Fruit fly (Drosophila melanogaster) whole organism, embryonic: ENCODE measurements around the gene CG17230.

Experiments
- B-H2 ChIP-seq: fragments of 200-800 bp; sonication (Bioruptor generic); optimal IDR thresholded peaks from 2 replicates; lab custom pipeline; 2018; ENCODE audit warnings: missing biosample characterization, mild to moderate bottlenecking, missing genetic modification characterization
- CG11398 ChIP-seq: fragments of 200-800 bp; sonication (Bioruptor generic); optimal IDR thresholded peaks from 2 replicates; lab custom pipeline; 2016; ENCODE audit warnings: missing biosample characterization, missing genetic modification characterization
- CG13624 ChIP-seq: fragments of 200-800 bp; sonication (Bioruptor generic); optimal IDR thresholded peaks from 2 replicates; lab custom pipeline; 2016; ENCODE audit warnings: missing biosample characterization, missing genetic modification characterization
- CG13775 ChIP-seq: fragments of 200-800 bp; sonication (Bioruptor generic); optimal IDR thresholded peaks from 3 replicates; lab custom pipeline; 2017; ENCODE audit warnings: missing biosample characterization, mild to moderate bottlenecking, missing genetic modification characterization
- CG14050 ChIP-seq: fragments of 200-800 bp; sonication (Bioruptor generic); IDR thresholded peaks from 3 replicates; pipeline ENCODE4 v1.3.6; 2022; ENCODE audit warnings: missing biosample characterization, missing genetic modification characterization
- CG14860 ChIP-seq: fragments of 200-800 bp; sonication (Bioruptor generic); IDR thresholded peaks from 3 replicates; pipeline ENCODE4 v1.3.6; 2022; ENCODE audit warnings: missing biosample characterization, missing genetic modification characterization; ENCODE audit not compliant: partially characterized antibody
- CG14965 ChIP-seq: fragments of 200-800 bp; sonication (Bioruptor generic); optimal IDR thresholded peaks from 2 replicates; lab custom pipeline; 2016; ENCODE audit warnings: missing biosample characterization, missing genetic modification characterization, borderline replicate concordance
- CG15514 ChIP-seq: fragments of 200-800 bp; sonication (Bioruptor generic); optimal IDR thresholded peaks from 3 replicates; lab custom pipeline; 2017; ENCODE audit warnings: missing biosample characterization, missing genetic modification characterization, mild to moderate bottlenecking, moderate library complexity, missing genetic modification reagents
- CG17328 ChIP-seq: fragments of 200-800 bp; sonication (Bioruptor generic); IDR thresholded peaks from 2 replicates; pipeline ENCODE4 v1.3.6; 2022; ENCODE audit warnings: missing biosample characterization, missing genetic modification characterization
- CG18262 ChIP-seq: fragments of 200-800 bp; optimal IDR thresholded peaks from 3 replicates; lab custom pipeline; 2019; ENCODE audit warnings: missing biosample characterization, mild to moderate bottlenecking, missing genetic modification characterization, moderate library complexity
- CG31388 ChIP-seq: fragments of 200-800 bp; sonication (Bioruptor generic); optimal IDR thresholded peaks from 2 replicates; lab custom pipeline; 2016; ENCODE audit warnings: missing biosample characterization, missing genetic modification characterization
- CG4404 ChIP-seq: fragments of 200-800 bp; sonication (Bioruptor generic); IDR thresholded peaks from 2 replicates; pipeline ENCODE4 v1.3.6; 2022; ENCODE audit warnings: missing biosample characterization, missing genetic modification characterization
- CG6689 ChIP-seq: fragments of 200-800 bp; sonication (Bioruptor generic); IDR thresholded peaks from 2 replicates; pipeline ENCODE4 v1.3.6; 2022; ENCODE audit warnings: missing biosample characterization, missing genetic modification characterization
- CG7987 ChIP-seq: fragments of 200-800 bp; sonication (Bioruptor generic); optimal IDR thresholded peaks from 2 replicates; lab custom pipeline; 2018; ENCODE audit warnings: missing biosample characterization, mild to moderate bottlenecking, missing genetic modification characterization, moderate library complexity
- Dip2 ChIP-seq: fragments of 200-800 bp; sonication (Bioruptor generic); IDR thresholded peaks from 2 replicates; pipeline ENCODE4 v1.3.6; 2022; ENCODE audit warnings: missing biosample characterization, missing genetic modification characterization
- E2f2 ChIP-seq: fragments of 200-800 bp; sonication (Bioruptor generic); IDR thresholded peaks from 2 replicates; pipeline ENCODE4 v1.3.6; 2022; ENCODE audit warnings: missing biosample characterization, missing genetic modification characterization
- HLH3B ChIP-seq: fragments of 200-800 bp; sonication (Bioruptor generic); IDR thresholded peaks from 2 replicates; pipeline ENCODE4 v1.3.6; 2022; ENCODE audit warnings: missing biosample characterization, missing genetic modification characterization
- Hr39 ChIP-seq: fragments of >200 bp; optimal IDR thresholded peaks from 2 replicates; lab custom pipeline; 2017
- Mad ChIP-seq: fragments of 200-800 bp; sonication (Bioruptor generic); optimal IDR thresholded peaks from 2 replicates; lab custom pipeline; 2016; ENCODE audit warnings: missing biosample characterization, missing genetic modification characterization
- Opbp ChIP-seq: fragments of 200-800 bp; sonication (Bioruptor generic); IDR thresholded peaks from 3 replicates; pipeline ENCODE4 v1.3.6; 2022; ENCODE audit warnings: missing biosample characterization, missing genetic modification characterization; ENCODE audit not compliant: partially characterized antibody
- Sox100B ChIP-seq: fragments of 200-800 bp; sonication (Bioruptor generic); optimal IDR thresholded peaks from 3 replicates; lab custom pipeline; 2018; ENCODE audit warnings: missing biosample characterization, mild to moderate bottlenecking, missing genetic modification characterization
- btn ChIP-seq: fragments of 200-800 bp; sonication (Bioruptor generic); optimal IDR thresholded peaks from 2 replicates; lab custom pipeline; 2016; ENCODE audit warnings: missing biosample characterization, missing genetic modification characterization
- cato ChIP-seq: fragments of 200-800 bp; sonication (Bioruptor generic); optimal IDR thresholded peaks from 2 replicates; lab custom pipeline; 2016; ENCODE audit warnings: missing biosample characterization, missing genetic modification characterization, borderline replicate concordance
- chinmo ChIP-seq: fragments of 200-800 bp; sonication (Bioruptor generic); IDR thresholded peaks from 4 replicates; pipeline ENCODE4 v1.3.6; 2022; ENCODE audit warnings: missing biosample characterization, missing genetic modification characterization; ENCODE audit not compliant: partially characterized antibody
- cwo ChIP-seq: fragments of 200-800 bp; sonication (Bioruptor generic); optimal IDR thresholded peaks from 3 replicates; lab custom pipeline; 2017; ENCODE audit warnings: missing biosample characterization, missing genetic modification characterization, mild to moderate bottlenecking, moderate library complexity, missing genetic modification reagents
- dysf ChIP-seq: fragments of 200-800 bp; sonication (Bioruptor generic); IDR thresholded peaks from 3 replicates; pipeline ENCODE4 v1.3.6; 2022; ENCODE audit warnings: missing biosample characterization, missing genetic modification characterization
- exex ChIP-seq: fragments of 200-800 bp; sonication (Bioruptor generic); optimal IDR thresholded peaks from 4 replicates; lab custom pipeline; 2018; ENCODE audit warnings: missing biosample characterization, mild to moderate bottlenecking, missing genetic modification characterization, moderate library complexity
- fd102C ChIP-seq: fragments of 200-800 bp; sonication (Bioruptor generic); optimal IDR thresholded peaks from 2 replicates; lab custom pipeline; 2018; ENCODE audit warnings: missing biosample characterization, mild to moderate bottlenecking, missing genetic modification characterization, moderate library complexity
- fu2 ChIP-seq: fragments of 200-800 bp; sonication (Bioruptor generic); optimal IDR thresholded peaks from 2 replicates; lab custom pipeline; 2016; ENCODE audit warnings: missing biosample characterization, missing genetic modification characterization
- grau ChIP-seq: fragments of 200-800 bp; optimal IDR thresholded peaks from 3 replicates; lab custom pipeline; 2019; ENCODE audit warnings: missing biosample characterization, mild to moderate bottlenecking, missing genetic modification characterization, moderate library complexity
- gt ChIP-seq: fragments of 200-800 bp; sonication (Bioruptor generic); IDR thresholded peaks from 2 replicates; pipeline ENCODE4 v1.3.6; 2022; ENCODE audit warnings: missing biosample characterization, missing genetic modification characterization
- hbn ChIP-seq: fragments of 200-800 bp; sonication (Bioruptor generic); IDR thresholded peaks from 2 replicates; pipeline ENCODE4 v1.3.6; 2022; ENCODE audit warnings: missing biosample characterization, missing genetic modification characterization; ENCODE audit not compliant: partially characterized antibody
- insv ChIP-seq, 2 experiments: fragments of 200-800 bp; sonication (Bioruptor generic); optimal IDR thresholded peaks; 3 replicates each; lab custom pipeline; 2016 to 2018; ENCODE audit warnings: missing biosample characterization in 2 of 2, missing genetic modification characterization in 2 of 2
- kah ChIP-seq: fragments of 200-800 bp; sonication (Bioruptor generic); optimal IDR thresholded peaks from 2 replicates; lab custom pipeline; 2018; ENCODE audit warnings: missing biosample characterization, mild to moderate bottlenecking, missing genetic modification characterization
- kni ChIP-seq: fragments of 200-800 bp; sonication (Bioruptor generic); optimal IDR thresholded peaks from 3 replicates; lab custom pipeline; 2017; ENCODE audit warnings: mild to moderate bottlenecking, missing biosample characterization, missing genetic modification reagents, missing genetic modification characterization
- lab ChIP-seq: fragments of 200-800 bp; sonication (Bioruptor generic); optimal IDR thresholded peaks from 3 replicates; lab custom pipeline; 2017; ENCODE audit warnings: missing biosample characterization, missing genetic modification characterization, mild to moderate bottlenecking, moderate library complexity, missing genetic modification reagents
- pb ChIP-seq: fragments of 200-800 bp; sonication (Bioruptor generic); optimal IDR thresholded peaks from 3 replicates; lab custom pipeline; 2016; ENCODE audit warnings: missing biosample characterization, missing genetic modification characterization
- pho ChIP-seq: fragments of 200-800 bp; sonication (Bioruptor generic); optimal IDR thresholded peaks from 2 replicates; lab custom pipeline; 2016; ENCODE audit warnings: missing biosample characterization, missing genetic modification characterization
- psq ChIP-seq: fragments of 200-800 bp; sonication (Bioruptor generic); optimal IDR thresholded peaks from 2 replicates; lab custom pipeline; 2017; ENCODE audit warnings: missing biosample characterization, missing genetic modification characterization
- pum ChIP-seq: fragments of 200-800 bp; sonication (Bioruptor generic); optimal IDR thresholded peaks from 2 replicates; lab custom pipeline; 2016; ENCODE audit warnings: missing biosample characterization, missing genetic modification characterization
- salm ChIP-seq: fragments of 200-800 bp; sonication (Bioruptor generic); optimal IDR thresholded peaks from 2 replicates; lab custom pipeline; 2018; ENCODE audit warnings: missing biosample characterization, mild to moderate bottlenecking, missing genetic modification characterization
- seq ChIP-seq: fragments of 200-800 bp; sonication (Bioruptor generic); IDR thresholded peaks from 2 replicates; pipeline ENCODE4 v1.3.6; 2022; ENCODE audit warnings: missing biosample characterization, missing genetic modification characterization
- slbo ChIP-seq: fragments of 200-800 bp; sonication (Bioruptor generic); IDR thresholded peaks from 2 replicates; pipeline ENCODE4 v1.3.6; 2022; ENCODE audit warnings: missing biosample characterization, missing genetic modification characterization
- sna ChIP-seq: fragments of 200-800 bp; sonication (Bioruptor generic); IDR thresholded peaks from 2 replicates; pipeline ENCODE4 v1.3.6; 2022; ENCODE audit warnings: missing biosample characterization, missing genetic modification characterization; ENCODE audit not compliant: partially characterized antibody
- sqz ChIP-seq: fragments of 200-800 bp; sonication (Bioruptor generic); optimal IDR thresholded peaks from 3 replicates; lab custom pipeline; 2018; ENCODE audit warnings: missing biosample characterization, mild to moderate bottlenecking, missing genetic modification characterization
- sr ChIP-seq: fragments of 200-800 bp; sonication (Bioruptor generic); IDR thresholded peaks from 3 replicates; pipeline ENCODE4 v1.3.6; 2022; ENCODE audit warnings: missing biosample characterization, missing genetic modification characterization
- toy ChIP-seq: fragments of 200-800 bp; sonication (Bioruptor generic); IDR thresholded peaks from 2 replicates; pipeline ENCODE4 v1.3.6; 2022; ENCODE audit warnings: missing biosample characterization, missing genetic modification characterization
- wek ChIP-seq: fragments of 200-800 bp; sonication (Bioruptor generic); optimal IDR thresholded peaks from 3 replicates; lab custom pipeline; 2018; ENCODE audit warnings: missing biosample characterization, mild to moderate bottlenecking, missing genetic modification characterization, moderate library complexity
- zfh2 ChIP-seq: fragments of 200-800 bp; sonication (Bioruptor generic); optimal IDR thresholded peaks from 2 replicates; lab custom pipeline; 2016; ENCODE audit warnings: missing biosample characterization, missing genetic modification characterization

Gene CG17230

DNA sequence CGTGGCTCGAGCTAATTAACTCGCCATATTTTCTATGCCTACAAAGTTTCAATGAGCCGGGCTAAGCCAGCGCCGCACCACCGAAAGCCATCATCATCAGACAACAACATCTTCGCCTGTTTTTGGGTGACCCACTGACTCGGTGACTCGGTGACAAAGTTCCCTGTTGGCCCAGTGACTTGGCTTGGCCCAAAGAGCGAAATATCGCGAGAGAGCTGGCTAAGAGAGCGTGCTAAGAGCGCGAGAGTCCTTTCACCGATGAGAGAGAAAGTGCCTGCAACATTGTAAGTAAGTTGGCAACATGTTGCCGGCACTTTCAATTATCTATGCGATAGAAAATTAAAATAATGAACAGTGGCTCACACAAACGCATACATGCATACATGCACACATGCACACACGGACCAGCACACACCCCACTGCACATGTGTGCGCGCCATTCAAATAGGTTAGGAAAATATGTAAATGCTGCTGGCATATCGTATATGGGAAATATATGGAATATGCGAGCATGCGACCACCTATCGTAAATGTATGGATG lies 45.8 kb downstream of the CG17230 start (continued):
- TF ChIP-seq slbo (no peak), chinmo (0 out of 4 replicates have a peak, but pooled peaks have one; percentile 9)

- TF ChIP-seq exex, result no peak
- TF ChIP-seq CG13624 (GFP tag; lab: Kevin White, UChicago), result no peak
- no peak for TF ChIP-seq Sox100B
- no peak for TF ChIP-seq sna (GFP tag; lab: Robert Waterston, UW)
- no peak; the same call in 1 of the 2 replicates for TF ChIP-seq E2f2 (GFP tag; lab: Robert Waterston, UW)
- no peak for TF ChIP-seq wek
- TF ChIP-seq CG14965 (GFP tag; lab: Kevin White, UChicago), result no peak
- TF ChIP-seq lab, result peak; percentile 58
- no peak for TF ChIP-seq CG14860 (GFP tag; lab: Robert Waterston, UW)
- TF ChIP-seq CG15514 (GFP tag; lab: Kevin White, UChicago), result peak; percentile 2
- no peak for TF ChIP-seq salm
- no peak for TF ChIP-seq hbn (GFP tag; lab: Robert Waterston, UW)
- TF ChIP-seq pho (GFP tag; lab: Kevin White, UChicago), result no peak
- no peak for TF ChIP-seq Dip2 (GFP tag; lab: Robert Waterston, UW)
- no peak for TF ChIP-seq Opbp (GFP tag; lab: Robert Waterston, UW)
- TF ChIP-seq fu2, result no peak
- no peak for TF ChIP-seq pum (GFP tag; lab: Kevin White, UChicago)
- no peak for TF ChIP-seq cato (GFP tag; lab: Kevin White, UChicago)
- TF ChIP-seq CG18262 (tag; lab: Kevin White, UChicago), result no peak
- TF ChIP-seq fd102C, result no peak
- TF ChIP-seq CG17328, result no peak
- peak; percentile 39 for TF ChIP-seq cwo (GFP tag; lab: Kevin White, UChicago)
- TF ChIP-seq B-H2 (GFP tag; lab: Kevin White, UChicago), result no peak
- TF ChIP-seq psq (GFP tag; lab: Kevin White, UChicago), result no peak
- TF ChIP-seq CG31388 (GFP tag; lab: Kevin White, UChicago), result no peak
- TF ChIP-seq CG7987, result no peak
- no peak for TF ChIP-seq CG11398 (GFP tag; lab: Kevin White, UChicago)
- no peak for TF ChIP-seq Hr39 (lab: Kevin White, UChicago)
- TF ChIP-seq chinmo, result no peak
- TF ChIP-seq grau, result peak; percentile 47
- TF ChIP-seq kni, result no peak
- TF ChIP-seq sqz (GFP tag; lab: Kevin White, UChicago), result no peak
- no peak for TF ChIP-seq seq (GFP tag; lab: Robert Waterston, UW)
- no peak for TF ChIP-seq btn
- TF ChIP-seq CG6689, result no peak
- peak; percentile 35; the same call in 1 of the 2 replicates for TF ChIP-seq HLH3B
- no peak for TF ChIP-seq CG4404 (GFP tag; lab: Robert Waterston, UW)
- TF ChIP-seq CG14050 (GFP tag; lab: Robert Waterston, UW), result no peak
- TF ChIP-seq CG13775 (GFP tag; lab: Kevin White, UChicago), result no peak
- no peak for TF ChIP-seq gt (GFP tag; lab: Robert Waterston, UW)
- no peak for TF ChIP-seq insv (GFP tag; optimal IDR thresholded peaks at IDR 0.05; lab: Kevin White, UChicago)
- TF ChIP-seq toy (GFP tag; lab: Robert Waterston, UW), result no peak
- no peak for TF ChIP-seq zfh2 (GFP tag; lab: Kevin White, UChicago)
- no peak for TF ChIP-seq pb (GFP tag; lab: Kevin White, UChicago)
- no peak for TF ChIP-seq sr (GFP tag; lab: Robert Waterston, UW)
- TF ChIP-seq Mad, result no peak
- TF ChIP-seq dysf (GFP tag; lab: Robert Waterston, UW), result no peak
- TF ChIP-seq kah (GFP tag; lab: Kevin White, UChicago), result no peak
These were observed 52.7 kb downstream of the CG17230 start for dm6 chr3R:11490269-11490668.
